Fruit fly (Drosophila melanogaster): Measurements from ENCODE around the gene Gapvd1.

DNA sequence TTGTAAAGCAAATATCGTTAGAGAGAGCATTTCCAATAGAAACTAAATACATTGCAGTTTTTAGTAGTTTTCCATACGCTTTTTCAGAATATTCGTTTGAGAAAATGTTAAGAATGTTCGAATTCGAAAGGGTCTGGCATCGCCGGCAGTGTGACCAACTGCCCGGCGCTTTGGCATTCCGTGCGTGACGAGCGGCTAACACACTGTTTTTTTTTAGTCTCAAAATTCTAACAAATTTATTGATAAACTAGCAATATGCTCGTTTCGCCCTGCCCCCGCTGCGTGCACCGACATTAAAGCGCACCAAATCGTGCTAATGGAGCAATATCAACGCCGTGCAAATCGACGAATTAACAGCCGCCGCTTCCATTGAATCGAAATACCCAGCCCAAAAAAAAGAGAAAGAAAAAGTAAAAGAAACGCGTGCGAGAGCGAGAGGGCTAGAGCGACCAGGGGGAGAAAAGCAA is 30.6 kb downstream of the Gapvd1 start, which contains the start of gene dsh:
- TF ChIP-seq CG13296 (GFP tag; optimal IDR thresholded peaks at IDR 0.05) (no peak), lilli (GFP tag; optimal IDR thresholded peaks at IDR 0.05) (peak; percentile 21), CG10565 (GFP tag; optimal IDR thresholded peaks at IDR 0.05) (no peak), tll (GFP tag; optimal IDR thresholded peaks at IDR 0.05) (no peak), Sin3A (optimal IDR thresholded peaks at IDR 0.05) (peak; percentile 48), usp (GFP tag; optimal IDR thresholded peaks at IDR 0.05) (no peak)

All from whole organism, embryonic.